Worm (Caenorhabditis elegans) whole organism, L2 larva: ENCODE data around the gene clec-2.

Experiments used
- C34F6.9 ChIP-seq: fragments of 150-350 bp; optimal IDR thresholded peaks from 2 replicates; lab custom pipeline; 2014; ENCODE audit warnings: missing biosample characterization, missing genetic modification characterization
- F13H6.1 ChIP-seq: sonication (generic microtip); optimal IDR thresholded peaks from 2 replicates; lab custom pipeline; 2016; ENCODE audit warnings: missing genetic modification characterization, missing compliant biosample characterization
- R02D3.7 ChIP-seq: fragments of 150-350 bp; optimal IDR thresholded peaks from 2 replicates; lab custom pipeline; 2014; ENCODE audit warnings: missing biosample characterization, missing genetic modification characterization
- Y55F3AM.14 ChIP-seq: fragments of 200-800 bp; sonication (Bioruptor generic); optimal IDR thresholded peaks from 2 replicates; lab custom pipeline; 2018; ENCODE audit warnings: mild to moderate bottlenecking, missing genetic modification characterization, missing compliant biosample characterization
- ZK546.5 ChIP-seq: sonication (generic microtip); optimal IDR thresholded peaks from 2 replicates; lab custom pipeline; 2017; ENCODE audit warnings: missing biosample characterization, missing genetic modification characterization
- alr-1 ChIP-seq: fragments of 150-350 bp; optimal IDR thresholded peaks from 2 replicates; lab custom pipeline; 2014; ENCODE audit warnings: missing biosample characterization, missing genetic modification characterization
- aly-2 ChIP-seq: fragments of 150-350 bp; optimal IDR thresholded peaks from 2 replicates; lab custom pipeline; 2014; ENCODE audit warnings: missing biosample characterization, missing genetic modification characterization
- ama-1 ChIP-seq: fragments of 150-350 bp; optimal IDR thresholded peaks from 2 replicates; lab custom pipeline; 2018; ENCODE audit warnings: inconsistent platforms
- blmp-1 ChIP-seq: sonication (generic microtip); optimal IDR thresholded peaks from 2 replicates; lab custom pipeline; 2017; ENCODE audit warnings: missing genetic modification characterization, mild to moderate bottlenecking, missing compliant biosample characterization, antibody characterized with exemption, moderate library complexity; ENCODE audit not compliant: insufficient read depth
- ceh-16 ChIP-seq: fragments of 150-350 bp; optimal IDR thresholded peaks from 2 replicates; lab custom pipeline; 2014; ENCODE audit warnings: missing biosample characterization, missing genetic modification characterization
- ceh-82 ChIP-seq: fragments of 150-350 bp; optimal IDR thresholded peaks from 2 replicates; lab custom pipeline; 2014; ENCODE audit warnings: missing biosample characterization, missing genetic modification characterization
- crh-2 ChIP-seq: sonication (generic microtip); optimal IDR thresholded peaks from 2 replicates; lab custom pipeline; 2017; ENCODE audit warnings: missing biosample characterization, missing genetic modification characterization
- dmd-4 ChIP-seq: sonication (generic microtip); optimal IDR thresholded peaks from 2 replicates; lab custom pipeline; 2017; ENCODE audit warnings: missing biosample characterization, missing genetic modification characterization
- egl-27 ChIP-seq: sonication (generic microtip); optimal IDR thresholded peaks from 3 replicates; lab custom pipeline; 2017; ENCODE audit warnings: missing biosample characterization, missing genetic modification reagents, missing genetic modification characterization
- elt-1 ChIP-seq: fragments of 150-350 bp; optimal IDR thresholded peaks from 2 replicates; lab custom pipeline; 2014; ENCODE audit warnings: missing biosample characterization, missing genetic modification characterization
- elt-3 ChIP-seq: sonication (generic microtip); optimal IDR thresholded peaks from 2 replicates; lab custom pipeline; 2017; ENCODE audit warnings: missing biosample characterization, missing genetic modification characterization
- fos-1 ChIP-seq: fragments of 150-350 bp; optimal IDR thresholded peaks from 2 replicates; lab custom pipeline; 2014; ENCODE audit warnings: missing biosample characterization, missing genetic modification characterization
- gmeb-1 ChIP-seq: fragments of 150-350 bp; optimal IDR thresholded peaks from 2 replicates; lab custom pipeline; 2014; ENCODE audit warnings: missing biosample characterization, missing genetic modification characterization
- lin-11 ChIP-seq: fragments of 150-350 bp; sonication (generic microtip); optimal IDR thresholded peaks from 2 replicates; lab custom pipeline; 2014; ENCODE audit warnings: missing biosample characterization, missing genetic modification characterization, inconsistent platforms, mixed read lengths
- lin-13 ChIP-seq: fragments of 150-350 bp; optimal IDR thresholded peaks from 2 replicates; lab custom pipeline; 2014; ENCODE audit warnings: missing biosample characterization, missing genetic modification reagents, missing genetic modification characterization
- lsy-2 ChIP-seq, 2 experiments: fragments of 150-350 bp in 1 of 2; sonication (generic microtip) in 1 of 2; optimal IDR thresholded peaks; 2 replicates each; lab custom pipeline; 2014 to 2017; ENCODE audit warnings: missing biosample characterization in 2 of 2, missing genetic modification characterization in 2 of 2
- mab-5 ChIP-seq: fragments of 150-350 bp; optimal IDR thresholded peaks from 2 replicates; lab custom pipeline; 2014; ENCODE audit warnings: missing biosample characterization, missing genetic modification characterization
- mbf-1 ChIP-seq: sonication (generic microtip); optimal IDR thresholded peaks from 2 replicates; lab custom pipeline; 2017; ENCODE audit warnings: missing biosample characterization, missing genetic modification characterization
- mdl-1 ChIP-seq, 2 experiments: fragments of 150-350 bp in 1 of 2; sonication (generic microtip) in 1 of 2; optimal IDR thresholded peaks; 2 replicates each; lab custom pipeline; 2017; ENCODE audit warnings: missing biosample characterization in 2 of 2, missing genetic modification characterization in 2 of 2
- nhr-10 ChIP-seq: sonication (generic microtip); optimal IDR thresholded peaks from 2 replicates; lab custom pipeline; 2017; ENCODE audit warnings: missing biosample characterization, missing genetic modification characterization
- nhr-11 ChIP-seq: fragments of 150-350 bp; optimal IDR thresholded peaks from 2 replicates; lab custom pipeline; 2014; ENCODE audit warnings: missing biosample characterization, missing genetic modification characterization
- nhr-129 ChIP-seq: fragments of 150-350 bp; optimal IDR thresholded peaks from 2 replicates; lab custom pipeline; 2014; ENCODE audit warnings: missing biosample characterization, missing genetic modification characterization
- nhr-21 ChIP-seq: fragments of 150-350 bp; optimal IDR thresholded peaks from 2 replicates; lab custom pipeline; 2014; ENCODE audit warnings: missing biosample characterization, missing genetic modification characterization
- nhr-23 ChIP-seq: fragments of 150-350 bp; optimal IDR thresholded peaks from 2 replicates; lab custom pipeline; 2014; ENCODE audit warnings: missing biosample characterization, missing genetic modification reagents, missing genetic modification characterization
- nhr-237 ChIP-seq: fragments of 150-350 bp; optimal IDR thresholded peaks from 2 replicates; lab custom pipeline; 2014; ENCODE audit warnings: missing biosample characterization, missing genetic modification characterization
- nhr-25 ChIP-seq: fragments of 150-350 bp; sonication (generic microtip); optimal IDR thresholded peaks from 3 replicates; lab custom pipeline; 2014; ENCODE audit warnings: missing biosample characterization, missing genetic modification characterization
- nhr-6 ChIP-seq: fragments of 150-350 bp; optimal IDR thresholded peaks from 2 replicates; lab custom pipeline; 2014; ENCODE audit warnings: missing biosample characterization, missing genetic modification characterization
- nhr-77 ChIP-seq: fragments of 150-350 bp; optimal IDR thresholded peaks from 2 replicates; lab custom pipeline; 2014; ENCODE audit warnings: missing biosample characterization, missing genetic modification characterization
- peb-1 ChIP-seq: fragments of 150-350 bp; optimal IDR thresholded peaks from 2 replicates; lab custom pipeline; 2014; ENCODE audit warnings: missing biosample characterization, missing genetic modification characterization
- sem-4 ChIP-seq: fragments of 150-350 bp; optimal IDR thresholded peaks from 2 replicates; lab custom pipeline; 2014; ENCODE audit warnings: missing biosample characterization, missing genetic modification reagents, missing genetic modification characterization
- sma-3 ChIP-seq: sonication (generic microtip); optimal IDR thresholded peaks from 2 replicates; lab custom pipeline; 2016; ENCODE audit warnings: missing genetic modification reagents, missing genetic modification characterization, missing compliant biosample characterization
- sma-9 ChIP-seq, 2 experiments: fragments of 150-350 bp in 1 of 2; sonication (generic microtip) in 1 of 2; optimal IDR thresholded peaks; 2 replicates each; lab custom pipeline; 2014 to 2016; ENCODE audit warnings: missing genetic modification characterization in 2 of 2, mild to moderate bottlenecking in 1 of 2, missing biosample characterization in 1 of 2, missing compliant biosample characterization in 1 of 2, missing genetic modification reagents in 1 of 2, moderate library complexity in 1 of 2
- snpc-4 ChIP-seq: fragments of 150-350 bp; optimal IDR thresholded peaks from 2 replicates; lab custom pipeline; 2014; ENCODE audit warnings: missing biosample characterization, missing genetic modification characterization
- unc-39 ChIP-seq: fragments of 150-350 bp; optimal IDR thresholded peaks from 2 replicates; lab custom pipeline; 2014; ENCODE audit warnings: missing biosample characterization, missing genetic modification characterization
- unc-55 ChIP-seq: fragments of 150-350 bp; sonication (generic microtip); optimal IDR thresholded peaks from 3 replicates; lab custom pipeline; 2014; ENCODE audit warnings: missing biosample characterization, missing genetic modification reagents, missing genetic modification characterization
- unc-62 ChIP-seq: fragments of 150-350 bp; optimal IDR thresholded peaks from 2 replicates; lab custom pipeline; 2014; ENCODE audit warnings: missing biosample characterization, missing genetic modification reagents, missing genetic modification characterization
- zag-1 ChIP-seq: fragments of 150-350 bp; optimal IDR thresholded peaks from 2 replicates; lab custom pipeline; 2014; ENCODE audit warnings: missing biosample characterization, missing genetic modification characterization
- ztf-1 ChIP-seq: fragments of 200-800 bp; sonication (Bioruptor generic); conservative IDR thresholded peaks from 2 replicates; pipeline ENCODE4 v1.3.6; 2022; ENCODE audit warnings: missing genetic modification characterization, missing compliant biosample characterization
- ztf-11 ChIP-seq: sonication (generic microtip); optimal IDR thresholded peaks from 2 replicates; lab custom pipeline; 2017; ENCODE audit warnings: missing biosample characterization, missing genetic modification characterization
- ztf-4 ChIP-seq: fragments of 150-350 bp; optimal IDR thresholded peaks from 2 replicates; lab custom pipeline; 2014; ENCODE audit warnings: missing biosample characterization, missing genetic modification characterization

clec-2 gene

DNA sequence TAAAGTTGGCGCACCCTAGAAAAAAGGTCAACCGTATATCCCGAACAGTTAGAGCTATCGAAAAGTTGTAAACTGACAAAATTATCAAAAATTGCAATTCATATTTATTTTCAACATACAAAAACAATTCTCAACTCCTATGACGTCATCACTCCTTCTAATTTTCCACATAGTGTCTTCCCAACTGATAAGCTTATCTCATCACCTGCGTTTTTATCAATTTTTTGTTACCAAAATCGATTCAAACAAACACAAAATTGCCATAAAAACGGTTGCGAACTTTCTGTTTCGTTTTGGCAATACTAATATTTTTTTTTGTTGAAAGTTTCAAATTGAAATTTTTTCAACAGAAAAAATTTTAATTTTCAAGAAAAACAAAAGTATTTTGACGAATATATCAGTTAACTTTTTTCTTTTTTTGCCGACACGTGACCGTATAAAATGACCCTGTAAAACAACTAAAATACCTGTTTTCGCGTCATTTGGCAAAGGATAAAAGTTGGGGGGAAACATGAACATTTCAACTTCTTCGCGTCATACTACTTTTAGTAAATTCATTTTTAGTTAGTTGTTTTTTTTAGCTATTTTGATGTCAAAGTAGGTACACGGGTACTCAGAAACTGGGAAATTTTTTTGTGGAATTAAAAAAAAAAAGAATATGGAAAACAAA, 47.5 kb downstream of the clec-2 start:
- TF ChIP-seq C34F6.9 (no peak), crh-2 (tag; lab: Kevin White, UChicago) (peak; percentile 68), fos-1 (tag; lab: Kevin White, UChicago) (peak; percentile 69), mdl-1 (tag; optimal IDR thresholded peaks at IDR 0.05; lab: Kevin White, UChicago) (peak in 1 of 2 experiments; percentile 3), lin-11 (no peak), nhr-23 (tag; lab: Kevin White, UChicago) (no peak), sma-9 (GFP tag; optimal IDR thresholded peaks at IDR 0.05; lab: Kevin White, UChicago) (peak; percentile 44), sma-9 (tag; optimal IDR thresholded peaks at IDR 0.05; lab: Kevin White, UChicago) (no peak), lsy-2 (tag; optimal IDR thresholded peaks at IDR 0.05; lab: Kevin White, UChicago) (peak in 1 of 2 experiments; percentile 24), alr-1 (tag; lab: Kevin White, UChicago) (no peak), gmeb-1 (tag; lab: Kevin White, UChicago) (peak; percentile 35), nhr-25 (tag; lab: Kevin White, UChicago) (peak; percentile 66), ceh-16 (tag; lab: Kevin White, UChicago) (no peak)
- TF ChIP-seq, all 48 proteins: peak for 7

- TF ChIP-seq fos-1 (tag; lab: Kevin White, UChicago), result peak; percentile 87
- peak; percentile 96 for TF ChIP-seq crh-2 (tag; lab: Kevin White, UChicago)
- TF ChIP-seq unc-62, result peak; percentile 16
- peak; percentile 96 for TF ChIP-seq nhr-21 (tag; lab: Kevin White, UChicago)
- TF ChIP-seq unc-55 (GFP tag; lab: Kevin White, UChicago), result peak; percentile 89
- TF ChIP-seq blmp-1 (tag; lab: Kevin White, UChicago), result peak; percentile 79
- TF ChIP-seq zag-1 (tag; lab: Kevin White, UChicago), result peak; percentile 90
- peak; percentile 93 for TF ChIP-seq sem-4
- TF ChIP-seq ama-1 (lab: Kevin White, UChicago), result peak; percentile 81
- TF ChIP-seq nhr-11, result no peak
- no peak for TF ChIP-seq aly-2 (tag; lab: Kevin White, UChicago)
- peak; percentile 86 for TF ChIP-seq lin-11
- no peak for TF ChIP-seq unc-39 (tag; lab: Kevin White, UChicago)
- TF ChIP-seq mdl-1 (tag; optimal IDR thresholded peaks at IDR 0.05; lab: Kevin White, UChicago), result peak; percentile 95 to 98
- no peak for TF ChIP-seq dmd-4 (tag; lab: Kevin White, UChicago)
- TF ChIP-seq mbf-1, result no peak
- no peak for TF ChIP-seq ztf-1 (GFP tag; lab: Robert Waterston, UW)
- TF ChIP-seq ztf-11, result peak; percentile 71
- TF ChIP-seq elt-3 (tag; lab: Kevin White, UChicago), result no peak
- TF ChIP-seq ceh-82 (tag; lab: Kevin White, UChicago), result peak; percentile 26
- peak; percentile 97 for TF ChIP-seq nhr-25 (tag; lab: Kevin White, UChicago)
- TF ChIP-seq C34F6.9, result peak; percentile 90
- no peak for TF ChIP-seq peb-1
- peak; percentile 96 for TF ChIP-seq ztf-4 (tag; lab: Kevin White, UChicago)
- TF ChIP-seq sma-3 (GFP tag; lab: Kevin White, UChicago), result peak; percentile 88
- peak; percentile 99 for TF ChIP-seq egl-27 (tag; lab: Kevin White, UChicago)
- TF ChIP-seq F13H6.1 (tag; lab: Kevin White, UChicago), result peak; percentile 97
- peak; percentile 90 for TF ChIP-seq nhr-129
- peak; percentile 97 for TF ChIP-seq Y55F3AM.14 (GFP tag; lab: Kevin White, UChicago)
- TF ChIP-seq nhr-77, result peak; percentile 30
- TF ChIP-seq elt-1 (tag; lab: Kevin White, UChicago), result peak; percentile 49
- TF ChIP-seq R02D3.7, result peak; percentile 40
- peak; percentile 83 for TF ChIP-seq ceh-16 (tag; lab: Kevin White, UChicago)
- peak; percentile 91 for TF ChIP-seq gmeb-1 (tag; lab: Kevin White, UChicago)
- TF ChIP-seq sma-9 (GFP tag; optimal IDR thresholded peaks at IDR 0.05; lab: Kevin White, UChicago), result peak; percentile 99
- TF ChIP-seq sma-9 (tag; optimal IDR thresholded peaks at IDR 0.05; lab: Kevin White, UChicago), result peak; percentile 76
- peak; percentile 51 for TF ChIP-seq nhr-10
- peak; percentile 95 for TF ChIP-seq mab-5 (tag; lab: Kevin White, UChicago)
- peak; percentile 32 for TF ChIP-seq ZK546.5 (tag; lab: Kevin White, UChicago)
- TF ChIP-seq nhr-237, result peak; percentile 69
- TF ChIP-seq snpc-4 (tag; lab: Kevin White, UChicago), result peak; percentile 72
- no peak for TF ChIP-seq nhr-23 (tag; lab: Kevin White, UChicago)
- TF ChIP-seq lin-13, result peak; percentile 96
- peak; percentile 90 to 93 for TF ChIP-seq lsy-2 (tag; optimal IDR thresholded peaks at IDR 0.05; lab: Kevin White, UChicago)
- TF ChIP-seq nhr-6 (tag; lab: Kevin White, UChicago), result peak; percentile 88
Measured at ce11 chrII:2973940-2974402, 49.3 kb downstream of the clec-2 start.
